Fruit fly (Drosophila melanogaster) whole organism, embryonic: ENCODE measurements around the gene CG5846.

Experiments
- Asciz ChIP-seq: fragments of 200-800 bp; sonication (Bioruptor generic); optimal IDR thresholded peaks from 2 replicates; lab custom pipeline; 2017; ENCODE audit warnings: missing biosample characterization, mild to moderate bottlenecking, missing genetic modification characterization, missing genetic modification reagents
- Atf6 ChIP-seq: fragments of 200-800 bp; sonication (Bioruptor generic); IDR thresholded peaks from 2 replicates; pipeline ENCODE4 v1.3.6; 2022; ENCODE audit warnings: missing biosample characterization, missing genetic modification characterization
- CG11247 ChIP-seq: fragments of 200-800 bp; sonication (Bioruptor generic); IDR thresholded peaks from 2 replicates; pipeline ENCODE4 v1.3.6; 2022; ENCODE audit warnings: missing biosample characterization, missing genetic modification characterization
- CG12299 ChIP-seq: fragments of 200-800 bp; sonication (Bioruptor generic); optimal IDR thresholded peaks from 2 replicates; lab custom pipeline; 2018; ENCODE audit warnings: missing biosample characterization, mild to moderate bottlenecking, missing genetic modification characterization
- CG12769 ChIP-seq: fragments of 200-800 bp; sonication (Bioruptor generic); optimal IDR thresholded peaks from 2 replicates; lab custom pipeline; 2019; ENCODE audit warnings: missing biosample characterization, mild to moderate bottlenecking, missing genetic modification characterization, moderate library complexity
- CG14860 ChIP-seq: fragments of 200-800 bp; sonication (Bioruptor generic); IDR thresholded peaks from 3 replicates; pipeline ENCODE4 v1.3.6; 2022; ENCODE audit warnings: missing biosample characterization, missing genetic modification characterization; ENCODE audit not compliant: partially characterized antibody
- CG18262 ChIP-seq: fragments of 200-800 bp; optimal IDR thresholded peaks from 3 replicates; lab custom pipeline; 2019; ENCODE audit warnings: missing biosample characterization, mild to moderate bottlenecking, missing genetic modification characterization, moderate library complexity
- CG2199 ChIP-seq: fragments of 200-800 bp; sonication (Bioruptor generic); IDR thresholded peaks from 3 replicates; pipeline ENCODE4 v1.3.6; 2022; ENCODE audit warnings: missing biosample characterization, missing genetic modification characterization
- CG31441 ChIP-seq: fragments of 200-800 bp; sonication (Bioruptor generic); IDR thresholded peaks from 2 replicates; pipeline ENCODE4 v1.3.6; 2022; ENCODE audit warnings: missing biosample characterization, missing genetic modification characterization
- CG3163 ChIP-seq: fragments of 200-800 bp; sonication (Bioruptor generic); optimal IDR thresholded peaks from 3 replicates; lab custom pipeline; 2016; ENCODE audit warnings: missing biosample characterization, missing genetic modification characterization
- CG34224 ChIP-seq: fragments of 200-800 bp; sonication (Bioruptor generic); IDR thresholded peaks from 3 replicates; pipeline ENCODE4 v1.3.6; 2022; ENCODE audit warnings: missing biosample characterization, missing genetic modification characterization; ENCODE audit not compliant: partially characterized antibody
- CG3995 ChIP-seq: fragments of 200-800 bp; sonication (Bioruptor generic); optimal IDR thresholded peaks from 3 replicates; lab custom pipeline; 2016; ENCODE audit warnings: missing biosample characterization, missing genetic modification characterization
- CG4617 ChIP-seq: fragments of 200-800 bp; sonication (Bioruptor generic); optimal IDR thresholded peaks from 3 replicates; lab custom pipeline; 2016; ENCODE audit warnings: missing biosample characterization, missing genetic modification characterization, borderline replicate concordance
- CG6272 ChIP-seq: fragments of 200-800 bp; sonication (Bioruptor generic); IDR thresholded peaks from 2 replicates; pipeline ENCODE4 v1.3.6; 2022; ENCODE audit warnings: missing biosample characterization, missing genetic modification characterization
- CG7556 ChIP-seq: fragments of 200-800 bp; sonication (Bioruptor generic); optimal IDR thresholded peaks from 2 replicates; lab custom pipeline; 2017; ENCODE audit warnings: missing biosample characterization, mild to moderate bottlenecking, missing genetic modification characterization
- CG8290 ChIP-seq, 3 experiments: fragments of 200-800 bp; sonication (Bioruptor generic); optimal IDR thresholded peaks; 2 replicates each; lab custom pipeline; 2016 to 2019; ENCODE audit warnings: missing biosample characterization in 3 of 3, missing genetic modification characterization in 3 of 3, mild to moderate bottlenecking in 2 of 3, moderate library complexity in 1 of 3
- CG9876 ChIP-seq: fragments of 200-800 bp; sonication (Bioruptor generic); optimal IDR thresholded peaks from 2 replicates; lab custom pipeline; 2016; ENCODE audit warnings: missing biosample characterization, missing genetic modification characterization
- CkIIα-i1 ChIP-seq: fragments of 200-800 bp; sonication (Bioruptor generic); IDR thresholded peaks from 2 replicates; pipeline ENCODE4 v1.3.6; 2022; ENCODE audit warnings: missing biosample characterization, missing genetic modification characterization
- Dbx ChIP-seq: fragments of 200-800 bp; sonication (Bioruptor generic); IDR thresholded peaks from 3 replicates; pipeline ENCODE4 v1.3.6; 2022; ENCODE audit warnings: missing biosample characterization, missing genetic modification characterization
- Drgx ChIP-seq: fragments of 200-800 bp; sonication (Bioruptor generic); IDR thresholded peaks from 2 replicates; pipeline ENCODE4 v1.3.6; 2022; ENCODE audit warnings: missing biosample characterization, missing genetic modification characterization
- Eip74EF ChIP-seq, 2 experiments: fragments of 200-800 bp in 1 of 2; fragments of >200 bp in 1 of 2; sonication (Bioruptor generic) in 1 of 2; optimal IDR thresholded peaks; 2 replicates each; lab custom pipeline; 2017 to 2019; ENCODE audit warnings: missing biosample characterization in 2 of 2, missing genetic modification characterization in 2 of 2, mild to moderate bottlenecking in 1 of 2, moderate library complexity in 1 of 2
- HLH3B ChIP-seq: fragments of 200-800 bp; sonication (Bioruptor generic); IDR thresholded peaks from 2 replicates; pipeline ENCODE4 v1.3.6; 2022; ENCODE audit warnings: missing biosample characterization, missing genetic modification characterization
- Myb ChIP-seq: fragments of 200-800 bp; sonication (Bioruptor generic); optimal IDR thresholded peaks from 2 replicates; lab custom pipeline; 2016; ENCODE audit warnings: missing biosample characterization, missing genetic modification characterization
- NFAT ChIP-seq: fragments of 200-800 bp; sonication (Bioruptor generic); IDR thresholded peaks from 2 replicates; pipeline ENCODE4 v1.3.6; 2022; ENCODE audit warnings: missing biosample characterization, missing genetic modification characterization
- Opbp ChIP-seq: fragments of 200-800 bp; sonication (Bioruptor generic); IDR thresholded peaks from 3 replicates; pipeline ENCODE4 v1.3.6; 2022; ENCODE audit warnings: missing biosample characterization, missing genetic modification characterization; ENCODE audit not compliant: partially characterized antibody
- Optix ChIP-seq: fragments of 200-800 bp; sonication (Bioruptor generic); IDR thresholded peaks from 3 replicates; pipeline ENCODE4 v1.3.6; 2022; ENCODE audit warnings: missing biosample characterization, missing genetic modification characterization
- Poxn ChIP-seq: fragments of 200-800 bp; sonication (Bioruptor generic); IDR thresholded peaks from 2 replicates; pipeline ENCODE4 v1.3.6; 2022; ENCODE audit warnings: missing biosample characterization, missing genetic modification characterization
- Rfx ChIP-seq: fragments of 200-800 bp; sonication (Bioruptor generic); IDR thresholded peaks from 2 replicates; pipeline ENCODE4 v1.3.6; 2022; ENCODE audit warnings: missing biosample characterization, missing genetic modification characterization
- chn ChIP-seq: fragments of 200-800 bp; sonication (Bioruptor generic); optimal IDR thresholded peaks from 2 replicates; lab custom pipeline; 2016; ENCODE audit warnings: missing biosample characterization, missing genetic modification characterization
- ci ChIP-seq: fragments of 200-800 bp; sonication (Bioruptor generic); IDR thresholded peaks from 3 replicates; pipeline ENCODE4 v1.3.6; 2022; ENCODE audit warnings: missing biosample characterization, missing genetic modification characterization
- cwo ChIP-seq: fragments of 200-800 bp; sonication (Bioruptor generic); optimal IDR thresholded peaks from 3 replicates; lab custom pipeline; 2017; ENCODE audit warnings: missing biosample characterization, missing genetic modification characterization, mild to moderate bottlenecking, moderate library complexity, missing genetic modification reagents
- dmrt11E ChIP-seq: fragments of 200-800 bp; sonication (Bioruptor generic); optimal IDR thresholded peaks from 3 replicates; lab custom pipeline; 2018; ENCODE audit warnings: missing biosample characterization, mild to moderate bottlenecking, missing genetic modification characterization, moderate library complexity
- grn ChIP-seq: fragments of 200-800 bp; sonication (Bioruptor generic); optimal IDR thresholded peaks from 3 replicates; lab custom pipeline; 2017; ENCODE audit warnings: missing biosample characterization, missing genetic modification characterization
- h ChIP-seq: fragments of >200 bp; optimal IDR thresholded peaks from 2 replicates; lab custom pipeline; 2017
- her ChIP-seq: fragments of 200-800 bp; sonication (Bioruptor generic); optimal IDR thresholded peaks from 2 replicates; lab custom pipeline; 2016; ENCODE audit warnings: missing biosample characterization, missing genetic modification characterization
- mirr ChIP-seq: fragments of 200-800 bp; sonication (Bioruptor generic); optimal IDR thresholded peaks from 3 replicates; lab custom pipeline; 2018; ENCODE audit warnings: missing biosample characterization, mild to moderate bottlenecking, missing genetic modification characterization
- mld ChIP-seq: fragments of 200-800 bp; sonication (Bioruptor generic); IDR thresholded peaks from 3 replicates; pipeline ENCODE4 v1.3.6; 2022; ENCODE audit warnings: missing biosample characterization, missing genetic modification characterization; ENCODE audit not compliant: partially characterized antibody
- pb ChIP-seq: fragments of 200-800 bp; sonication (Bioruptor generic); optimal IDR thresholded peaks from 3 replicates; lab custom pipeline; 2016; ENCODE audit warnings: missing biosample characterization, missing genetic modification characterization
- pum ChIP-seq: fragments of 200-800 bp; sonication (Bioruptor generic); optimal IDR thresholded peaks from 2 replicates; lab custom pipeline; 2016; ENCODE audit warnings: missing biosample characterization, missing genetic modification characterization
- sd ChIP-seq: fragments of 200-800 bp; sonication (Bioruptor generic); optimal IDR thresholded peaks from 3 replicates; lab custom pipeline; 2018; ENCODE audit warnings: missing biosample characterization, mild to moderate bottlenecking, missing genetic modification characterization, moderate library complexity
- sima ChIP-seq: fragments of 200-800 bp; sonication (Bioruptor generic); optimal IDR thresholded peaks from 2 replicates; lab custom pipeline; 2016; ENCODE audit warnings: missing biosample characterization, missing genetic modification characterization
- so ChIP-seq: fragments of 200-800 bp; sonication (Bioruptor generic); IDR thresholded peaks from 3 replicates; pipeline ENCODE4 v1.3.6; 2022; ENCODE audit warnings: missing biosample characterization, missing genetic modification characterization
- sob ChIP-seq: fragments of 200-800 bp; sonication (Bioruptor generic); IDR thresholded peaks from 2 replicates; pipeline ENCODE4 v1.3.6; 2022; ENCODE audit warnings: missing biosample characterization, missing genetic modification characterization
- sr ChIP-seq: fragments of 200-800 bp; sonication (Bioruptor generic); IDR thresholded peaks from 3 replicates; pipeline ENCODE4 v1.3.6; 2022; ENCODE audit warnings: missing biosample characterization, missing genetic modification characterization
- ssp ChIP-seq: fragments of 200-800 bp; sonication (Bioruptor generic); IDR thresholded peaks from 2 replicates; pipeline ENCODE4 v1.3.6; 2022; ENCODE audit warnings: missing biosample characterization, missing genetic modification characterization
- tio ChIP-seq: fragments of 200-800 bp; sonication (Bioruptor generic); optimal IDR thresholded peaks from 2 replicates; lab custom pipeline; 2017; ENCODE audit warnings: missing biosample characterization, missing genetic modification characterization, inconsistent platforms
- toy ChIP-seq: fragments of 200-800 bp; sonication (Bioruptor generic); IDR thresholded peaks from 2 replicates; pipeline ENCODE4 v1.3.6; 2022; ENCODE audit warnings: missing biosample characterization, missing genetic modification characterization
- trh ChIP-seq: fragments of 200-800 bp; sonication (Bioruptor generic); optimal IDR thresholded peaks from 2 replicates; lab custom pipeline; 2016; ENCODE audit warnings: missing biosample characterization, missing genetic modification characterization
- z ChIP-seq: fragments of 200-800 bp; sonication (Bioruptor generic); IDR thresholded peaks from 3 replicates; pipeline ENCODE4 v1.3.6; 2022; ENCODE audit warnings: missing biosample characterization, missing genetic modification characterization

The CG5846 gene

DNA sequence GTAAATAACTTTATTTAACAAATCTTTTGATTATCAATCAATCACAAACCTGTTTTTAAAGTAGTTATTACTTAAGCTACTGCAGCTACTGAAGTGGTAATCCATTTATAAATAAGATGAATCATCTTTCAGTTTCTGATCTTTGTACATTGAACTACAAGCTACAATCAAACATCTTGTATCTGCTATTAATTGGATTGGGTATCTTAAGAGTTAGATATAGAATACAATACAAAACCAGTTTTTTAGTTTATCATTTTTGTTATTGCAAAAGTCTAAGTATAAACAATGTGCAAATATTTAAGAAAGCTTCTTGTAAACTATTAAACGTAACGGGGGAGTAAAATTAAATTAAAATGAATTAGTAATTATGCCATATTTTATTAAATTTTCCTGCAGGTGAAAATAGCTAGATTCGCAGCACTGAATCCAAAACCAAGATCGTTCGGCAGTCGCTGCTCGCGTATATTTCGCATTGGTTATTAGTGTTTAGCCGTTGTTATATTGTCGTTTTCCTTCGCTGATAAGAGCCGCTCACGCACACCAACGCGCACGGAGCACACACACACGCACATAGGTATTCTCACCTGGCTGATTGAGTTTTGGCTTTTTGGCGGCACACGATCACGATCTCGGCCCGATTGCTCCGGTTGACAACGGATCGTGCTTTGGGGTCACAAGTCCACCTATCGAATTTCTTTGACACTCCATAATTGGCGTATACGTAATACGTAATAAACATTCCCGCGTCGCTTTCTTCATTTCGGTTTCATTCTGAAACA is 9.1 kb downstream of the CG5846 start (continued):
- TF ChIP-seq CG2199 (GFP tag; lab: Robert Waterston, UW) (peak; percentile 75; the same call in 1 of the 3 replicates), ssp (GFP tag; lab: Robert Waterston, UW) (no peak), Eip74EF (GFP tag; optimal IDR thresholded peaks at IDR 0.05; lab: Kevin White, UChicago) (no peak), sima (no peak), Rfx (GFP tag; lab: Robert Waterston, UW) (0 out of 2 replicates have a peak, but pooled peaks have one; percentile 13), CkIIα-i1 (GFP tag; lab: Robert Waterston, UW) (no peak), CG18262 (tag; lab: Kevin White, UChicago) (peak; percentile 6), Opbp (GFP tag; lab: Robert Waterston, UW) (no peak), ci (GFP tag; lab: Robert Waterston, UW) (0 out of 3 replicates have a peak, but pooled peaks have one; percentile 23), CG9876 (GFP tag; lab: Kevin White, UChicago) (no peak), CG4617 (GFP tag; lab: Kevin White, UChicago) (no peak), tio (GFP tag; lab: Kevin White, UChicago) (no peak), h (no peak), grn (peak; percentile 66), toy (GFP tag; lab: Robert Waterston, UW) (no peak), CG6272 (GFP tag; lab: Robert Waterston, UW) (no peak), CG7556 (GFP tag; lab: Kevin White, UChicago) (peak; percentile 12), CG14860 (GFP tag; lab: Robert Waterston, UW) (no peak), Asciz (no peak), Myb (GFP tag; lab: Kevin White, UChicago) (no peak), CG12299 (no peak), pum (no peak), Atf6 (GFP tag; lab: Robert Waterston, UW) (0 out of 2 replicates have a peak, but pooled peaks have one; percentile 35), CG34224 (GFP tag; lab: Robert Waterston, UW) (no peak), chn (GFP tag; lab: Kevin White, UChicago) (no peak)

dm6 chr2L:9947265-9947664 is 9.8 kb downstream of the CG5846 start, which contains the start of gene CG5853:
TSS of gene CG5853 (minus strand) at chr2L:9947648.
- no peak for TF ChIP-seq her (GFP tag; lab: Kevin White, UChicago)
- TF ChIP-seq CG3995 (GFP tag; lab: Kevin White, UChicago), result peak; percentile 85
- TF ChIP-seq CG3163, result peak; percentile 25
- TF ChIP-seq sob (GFP tag; lab: Robert Waterston, UW), result peak; percentile 51; the same call in 1 of the 2 replicates
- 0 out of 2 replicates have a peak, but pooled peaks have one; percentile 32 for TF ChIP-seq NFAT (GFP tag; lab: Robert Waterston, UW)
- 0 out of 2 replicates have a peak, but pooled peaks have one; percentile 40 for TF ChIP-seq CG11247 (GFP tag; lab: Robert Waterston, UW)
- TF ChIP-seq Dbx (GFP tag; lab: Robert Waterston, UW), result 0 out of 3 replicates have a peak, but pooled peaks have one; percentile 39
- peak; percentile 1 for TF ChIP-seq pb (GFP tag; lab: Kevin White, UChicago)
- 0 out of 3 replicates have a peak, but pooled peaks have one; percentile 35 for TF ChIP-seq Optix (GFP tag; lab: Robert Waterston, UW)
- peak; percentile 62 for TF ChIP-seq ci (GFP tag; lab: Robert Waterston, UW)
- no peak for TF ChIP-seq dmrt11E (tag; lab: Kevin White, UChicago)
- TF ChIP-seq sr (GFP tag; lab: Robert Waterston, UW), result peak; percentile 32; the same call in 1 of the 3 replicates
- TF ChIP-seq CG12769 (tag; lab: Kevin White, UChicago), result peak; percentile 99
- peak; percentile 11 for TF ChIP-seq sd (tag; lab: Kevin White, UChicago)
- TF ChIP-seq Poxn (GFP tag; lab: Robert Waterston, UW), result no peak
- TF ChIP-seq HLH3B (GFP tag; lab: Robert Waterston, UW), result 0 out of 2 replicates have a peak, but pooled peaks have one; percentile 14
- no peak for TF ChIP-seq trh (GFP tag; lab: Kevin White, UChicago)
- TF ChIP-seq CG31441 (GFP tag; lab: Robert Waterston, UW), result no peak
- 0 out of 3 replicates have a peak, but pooled peaks have one; percentile 28 for TF ChIP-seq z (GFP tag; lab: Robert Waterston, UW)
- TF ChIP-seq so, result peak; percentile 19; the same call in 1 of the 3 replicates
- TF ChIP-seq mld, result no peak
- TF ChIP-seq mirr (GFP tag; lab: Kevin White, UChicago), result peak; percentile 84
- no peak for TF ChIP-seq CG8290 (GFP tag; optimal IDR thresholded peaks at IDR 0.05; lab: Kevin White, UChicago)
- peak in 1 of 2 experiments; percentile 73 for TF ChIP-seq CG8290 (tag; optimal IDR thresholded peaks at IDR 0.05; lab: Kevin White, UChicago)
- peak; percentile 36 for TF ChIP-seq Drgx (GFP tag; lab: Robert Waterston, UW)
- TF ChIP-seq cwo (GFP tag; lab: Kevin White, UChicago), result peak; percentile 19
